Worm (Caenorhabditis elegans) whole organism, mixed stage, embryonic: ENCODE measurements around the gene ets-9.

Experiments
- M03D4.4 ChIP-seq: sonication (generic microtip); optimal IDR thresholded peaks from 2 replicates; lab custom pipeline; 2017; ENCODE audit warnings: mild to moderate bottlenecking, missing genetic modification characterization, missing compliant biosample characterization
- bed-3 ChIP-seq: fragments of 200-800 bp; sonication (Bioruptor generic); optimal IDR thresholded peaks from 3 replicates; lab custom pipeline; 2018; ENCODE audit warnings: mild to moderate bottlenecking, missing genetic modification characterization, moderate library complexity, missing compliant biosample characterization
- blmp-1 ChIP-seq: fragments of 150-350 bp; optimal IDR thresholded peaks from 2 replicates; lab custom pipeline; 2014; ENCODE audit warnings: missing biosample characterization, missing genetic modification characterization
- ceh-43 ChIP-seq: fragments of 200-800 bp; sonication (Bioruptor generic); optimal IDR thresholded peaks from 2 replicates; lab custom pipeline; 2018; ENCODE audit warnings: mild to moderate bottlenecking, missing genetic modification characterization, moderate library complexity, missing compliant biosample characterization
- ceh-83 ChIP-seq: fragments of 200-800 bp; sonication (Bioruptor generic); optimal IDR thresholded peaks from 2 replicates; lab custom pipeline; 2018; ENCODE audit warnings: mild to moderate bottlenecking, missing genetic modification characterization, missing compliant biosample characterization
- ces-1 ChIP-seq: fragments of 150-350 bp; optimal IDR thresholded peaks from 2 replicates; lab custom pipeline; 2014; ENCODE audit warnings: missing biosample characterization, missing genetic modification reagents, missing genetic modification characterization
- cnd-1 ChIP-seq: fragments of 200-800 bp; sonication (Bioruptor generic); optimal IDR thresholded peaks from 2 replicates; lab custom pipeline; 2018; ENCODE audit warnings: mild to moderate bottlenecking, missing genetic modification characterization, missing compliant biosample characterization
- drap-1 ChIP-seq: fragments of 200-800 bp; sonication (Bioruptor generic); optimal IDR thresholded peaks from 3 replicates; lab custom pipeline; 2018; ENCODE audit warnings: mild to moderate bottlenecking, missing genetic modification characterization, missing compliant biosample characterization
- elt-1 ChIP-seq: sonication (generic microtip); optimal IDR thresholded peaks from 2 replicates; lab custom pipeline; 2017; ENCODE audit warnings: missing genetic modification characterization, mild to moderate bottlenecking, missing compliant biosample characterization, antibody characterized with exemption, moderate library complexity, borderline replicate concordance; ENCODE audit not compliant: insufficient read depth
- elt-3 ChIP-seq: fragments of 150-350 bp; optimal IDR thresholded peaks from 2 replicates; lab custom pipeline; 2014; ENCODE audit warnings: missing biosample characterization, missing genetic modification characterization
- ham-2 ChIP-seq: fragments of 200-800 bp; sonication (Bioruptor generic); optimal IDR thresholded peaks from 2 replicates; lab custom pipeline; 2018; ENCODE audit warnings: mild to moderate bottlenecking, missing genetic modification characterization, missing compliant biosample characterization
- hlh-1 ChIP-seq: fragments of 150-350 bp; optimal IDR thresholded peaks from 2 replicates; lab custom pipeline; 2014; ENCODE audit warnings: missing biosample characterization, missing genetic modification reagents, missing genetic modification characterization
- lin-13 ChIP-seq: fragments of 150-350 bp; optimal IDR thresholded peaks from 2 replicates; lab custom pipeline; 2014; ENCODE audit warnings: missing biosample characterization, missing genetic modification characterization
- lsy-2 ChIP-seq: fragments of 150-350 bp; optimal IDR thresholded peaks from 2 replicates; lab custom pipeline; 2014; ENCODE audit warnings: missing biosample characterization, missing genetic modification characterization
- mab-5 ChIP-seq: fragments of 150-350 bp; optimal IDR thresholded peaks from 2 replicates; lab custom pipeline; 2014; ENCODE audit warnings: missing biosample characterization, missing genetic modification characterization
- mls-2 ChIP-seq: sonication (generic microtip); optimal IDR thresholded peaks from 2 replicates; lab custom pipeline; 2016; ENCODE audit warnings: mild to moderate bottlenecking, missing genetic modification characterization, moderate library complexity, missing compliant biosample characterization
- nhr-12 ChIP-seq: fragments of 150-350 bp; optimal IDR thresholded peaks from 2 replicates; lab custom pipeline; 2014; ENCODE audit warnings: missing biosample characterization, missing genetic modification characterization
- nhr-2 ChIP-seq: fragments of 150-350 bp; optimal IDR thresholded peaks from 2 replicates; lab custom pipeline; 2014; ENCODE audit warnings: missing biosample characterization, missing genetic modification characterization
- nhr-237 ChIP-seq: fragments of 150-350 bp; optimal IDR thresholded peaks from 2 replicates; lab custom pipeline; 2014; ENCODE audit warnings: missing biosample characterization, missing genetic modification characterization
- nhr-28 ChIP-seq: fragments of 150-350 bp; optimal IDR thresholded peaks from 2 replicates; lab custom pipeline; 2014; ENCODE audit warnings: missing biosample characterization, missing genetic modification characterization
- nhr-76 ChIP-seq: sonication (generic microtip); optimal IDR thresholded peaks from 2 replicates; lab custom pipeline; 2017; ENCODE audit warnings: missing biosample characterization, missing genetic modification characterization
- sem-2 ChIP-seq: fragments of 200-800 bp; sonication (Bioruptor generic); optimal IDR thresholded peaks from 2 replicates; lab custom pipeline; 2018; ENCODE audit warnings: mild to moderate bottlenecking, missing genetic modification characterization, missing compliant biosample characterization
- snpc-4 ChIP-seq: fragments of 150-350 bp; optimal IDR thresholded peaks from 2 replicates; lab custom pipeline; 2014; ENCODE audit warnings: missing biosample characterization, missing genetic modification characterization
- sptf-1 ChIP-seq: sonication (generic microtip); optimal IDR thresholded peaks from 2 replicates; lab custom pipeline; 2017; ENCODE audit warnings: mild to moderate bottlenecking, missing genetic modification characterization, moderate library complexity, missing compliant biosample characterization
- tbx-8 ChIP-seq: fragments of 200-800 bp; sonication (Bioruptor generic); optimal IDR thresholded peaks from 2 replicates; lab custom pipeline; 2018; ENCODE audit warnings: mild to moderate bottlenecking, missing genetic modification characterization, moderate library complexity, missing compliant biosample characterization
- unc-120 ChIP-seq: sonication (generic microtip); optimal IDR thresholded peaks from 2 replicates; lab custom pipeline; 2017; ENCODE audit warnings: missing genetic modification characterization, missing compliant biosample characterization; ENCODE audit not compliant: poor library complexity, severe bottlenecking
- unc-39 ChIP-seq: fragments of 150-350 bp; optimal IDR thresholded peaks from 2 replicates; lab custom pipeline; 2014; ENCODE audit warnings: missing biosample characterization, missing genetic modification characterization
- unc-62 ChIP-seq: fragments of 150-350 bp; optimal IDR thresholded peaks from 2 replicates; lab custom pipeline; 2014; ENCODE audit warnings: missing biosample characterization, missing genetic modification reagents, missing genetic modification characterization
- zip-8 ChIP-seq: fragments of 150-350 bp; optimal IDR thresholded peaks from 2 replicates; lab custom pipeline; 2014; ENCODE audit warnings: missing biosample characterization, missing genetic modification characterization
- ztf-11 ChIP-seq: fragments of 150-350 bp; optimal IDR thresholded peaks from 2 replicates; lab custom pipeline; 2014; ENCODE audit warnings: missing biosample characterization, missing genetic modification characterization

ets-9 gene

DNA sequence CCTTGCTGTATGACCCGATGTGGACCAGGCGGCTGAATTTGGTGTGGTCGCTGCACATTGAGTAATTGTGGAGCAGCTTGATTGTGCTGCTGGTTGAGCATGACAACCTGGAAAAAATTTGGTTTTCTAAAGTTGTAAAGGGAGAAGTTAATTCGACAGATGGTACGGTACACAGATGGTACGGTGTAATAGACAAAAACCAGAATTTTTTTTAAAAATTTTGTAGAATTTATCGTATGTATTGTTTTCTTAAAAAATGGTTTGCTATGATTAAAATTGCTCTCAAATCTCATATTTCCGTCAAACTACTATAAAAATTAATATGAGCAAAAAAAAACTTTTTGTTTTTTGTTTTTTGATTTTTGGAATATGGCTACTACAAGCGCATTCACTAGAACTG is 27.4 kb downstream of the ets-9 start, which contains the start of gene pqn-15:
Gene pqn-15 (minus strand): TSS at position 101 of the 400 bp plus-strand sequence.
- no peak for TF ChIP-seq ceh-43 (GFP tag; lab: Kevin White, UChicago)
- no peak for TF ChIP-seq ztf-11 (tag; lab: Kevin White, UChicago)
- no peak for TF ChIP-seq nhr-76 (tag; lab: Kevin White, UChicago)
- TF ChIP-seq cnd-1, result no peak
- TF ChIP-seq mab-5 (tag; lab: Kevin White, UChicago), result no peak
- TF ChIP-seq unc-62, result no peak
- TF ChIP-seq tbx-8 (GFP tag; lab: Kevin White, UChicago), result no peak
- no peak for TF ChIP-seq lin-13 (tag; lab: Kevin White, UChicago)
- TF ChIP-seq unc-120, result no peak
- TF ChIP-seq zip-8 (tag; lab: Kevin White, UChicago), result no peak
- no peak for TF ChIP-seq nhr-12 (tag; lab: Kevin White, UChicago)
- TF ChIP-seq nhr-28 (tag; lab: Kevin White, UChicago), result no peak
- TF ChIP-seq elt-1 (tag; lab: Kevin White, UChicago), result no peak
- TF ChIP-seq drap-1, result no peak
- no peak for TF ChIP-seq snpc-4 (tag; lab: Kevin White, UChicago)
- TF ChIP-seq, all 35 proteins: peak for 0

DNA sequence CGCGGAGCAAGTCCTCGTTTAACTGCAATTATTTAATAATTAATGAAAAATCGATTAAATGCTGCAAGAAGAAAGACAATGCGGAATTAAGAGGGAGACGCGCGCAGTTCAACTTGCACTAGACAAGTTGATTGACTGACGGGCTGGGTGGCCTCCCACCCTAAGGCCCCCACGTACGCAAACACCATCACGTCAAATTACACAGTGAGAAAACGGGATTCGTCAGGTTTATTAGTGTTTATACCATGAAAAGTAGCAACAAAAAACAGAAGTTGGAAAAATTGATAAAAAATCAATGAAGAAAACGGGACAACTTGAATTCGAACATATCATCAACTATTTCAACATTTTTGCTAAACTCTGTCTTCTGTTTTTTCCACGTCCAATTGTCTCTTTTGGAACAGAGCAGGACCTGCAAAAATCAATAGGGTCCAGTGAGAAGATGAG is 28.1 kb downstream of the ets-9 start:
- TF ChIP-seq hlh-1 (no peak), sptf-1 (tag; lab: Kevin White, UChicago) (peak; percentile 19), elt-3 (tag; lab: Kevin White, UChicago) (no peak), bed-3 (GFP tag; lab: Kevin White, UChicago) (no peak), nhr-76 (tag; lab: Kevin White, UChicago) (no peak), mls-2 (tag; lab: Kevin White, UChicago) (peak; percentile 78), mab-5 (tag; lab: Kevin White, UChicago) (no peak), unc-120 (peak; percentile 14), drap-1 (no peak), unc-62 (no peak), unc-39 (no peak), M03D4.4 (no peak), ceh-43 (GFP tag; lab: Kevin White, UChicago) (peak; percentile 69), ces-1 (GFP tag; lab: Kevin White, UChicago) (peak; percentile 51), lin-13 (tag; lab: Kevin White, UChicago) (peak; percentile 28), zip-8 (tag; lab: Kevin White, UChicago) (no peak), blmp-1 (no peak), cnd-1 (peak; percentile 10), ztf-11 (tag; lab: Kevin White, UChicago) (no peak)

DNA sequence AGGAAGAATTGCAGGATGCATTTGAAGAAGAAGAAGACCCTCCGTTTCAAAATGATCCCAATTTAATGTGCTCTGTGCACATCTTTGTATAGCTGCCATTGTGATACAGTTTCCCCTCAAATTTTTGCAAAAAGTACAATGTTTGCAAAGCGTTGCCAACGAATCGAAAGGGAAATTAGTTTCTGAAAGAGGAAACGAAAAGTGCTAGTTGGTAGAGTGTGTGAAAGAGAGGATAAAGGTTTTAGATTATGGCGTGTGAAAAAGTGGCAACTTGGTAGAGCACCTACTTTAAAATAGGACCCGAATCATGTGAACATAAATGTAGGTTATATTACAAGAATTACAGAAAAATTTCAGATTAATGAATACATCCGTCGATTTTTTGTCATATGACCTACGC is 32.2 kb downstream of the ets-9 start, which contains the start of gene C52B9.8:
Gene C52B9.8 (minus strand): TSS at position 101 of the 400 bp plus-strand sequence.
- TF ChIP-seq elt-3 (tag; lab: Kevin White, UChicago) (no peak), ceh-83 (GFP tag; lab: Kevin White, UChicago) (no peak)

DNA sequence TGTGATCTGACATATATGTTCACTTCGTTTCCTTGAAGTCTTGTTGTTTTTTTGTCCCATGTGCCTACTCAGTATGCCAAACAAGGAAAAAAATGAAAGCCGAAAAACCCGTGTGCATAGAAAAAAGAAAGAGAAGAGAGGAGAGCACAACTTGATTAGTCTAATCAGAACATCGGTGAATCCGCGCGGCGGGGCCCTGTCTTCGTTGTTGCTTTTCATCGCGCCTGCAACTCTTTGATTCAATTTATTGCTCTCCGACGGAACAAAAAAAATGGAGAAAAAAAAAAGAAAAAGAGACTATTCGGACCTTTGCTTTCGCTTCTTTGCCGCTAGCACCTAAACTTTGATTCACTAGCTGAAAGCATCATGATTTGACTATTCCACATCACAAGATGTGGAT is 35.4 kb downstream of the ets-9 start:
- no peak for TF ChIP-seq drap-1
- TF ChIP-seq bed-3 (GFP tag; lab: Kevin White, UChicago), result no peak
- peak; percentile 82 for TF ChIP-seq ces-1 (GFP tag; lab: Kevin White, UChicago)

DNA sequence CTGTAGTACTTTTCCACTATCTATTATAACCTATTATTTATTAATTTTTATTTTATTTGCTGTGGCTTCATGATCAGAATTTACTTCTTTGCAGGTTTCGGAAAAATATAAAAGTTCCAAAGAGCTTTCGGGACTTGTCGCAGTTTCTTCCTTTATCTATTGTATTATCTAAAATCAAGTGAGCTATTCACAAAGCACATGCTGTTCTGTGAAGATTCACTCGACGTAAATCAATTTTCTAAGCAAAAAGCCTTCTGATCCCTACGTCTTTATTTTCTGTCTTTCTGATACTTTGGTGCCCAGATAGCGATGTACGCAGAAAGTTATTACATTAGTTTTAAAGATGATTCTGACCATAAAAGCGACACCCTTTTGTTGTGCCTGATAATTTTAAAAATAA is 37.6 kb downstream of the ets-9 start:
- TF ChIP-seq ces-1 (GFP tag; lab: Kevin White, UChicago), result peak; percentile 37
- TF ChIP-seq nhr-2 (tag; lab: Kevin White, UChicago), result no peak

DNA sequence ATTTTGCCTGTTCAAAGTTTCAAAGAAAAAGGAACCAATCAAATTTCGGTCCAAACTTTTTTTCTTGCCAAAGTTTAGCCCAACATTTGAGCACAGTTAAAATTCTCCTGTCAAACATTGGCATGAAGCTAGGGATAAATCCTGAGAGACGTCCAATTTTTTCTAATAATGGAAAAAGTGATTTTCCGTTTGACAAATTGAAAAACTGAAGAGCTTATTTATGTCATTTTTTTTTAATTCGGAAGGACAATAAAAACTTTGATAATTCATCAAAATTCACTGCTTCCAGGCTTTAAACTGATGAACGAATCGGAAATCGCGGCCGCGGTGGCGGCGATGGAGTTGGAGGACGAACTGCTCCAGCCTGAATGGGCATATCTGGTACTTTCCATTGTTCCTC is 41.1 kb downstream of the ets-9 start, which contains the start of gene dop-6:
Gene dop-6 (plus strand): TSS at position 301 of the 400 bp plus-strand sequence.
- no peak for TF ChIP-seq zip-8 (tag; lab: Kevin White, UChicago)
- TF ChIP-seq ham-2 (GFP tag; lab: Kevin White, UChicago), result no peak
- TF ChIP-seq mls-2 (tag; lab: Kevin White, UChicago), result no peak
- no peak for TF ChIP-seq mab-5 (tag; lab: Kevin White, UChicago)
- no peak for TF ChIP-seq elt-3 (tag; lab: Kevin White, UChicago)
- no peak for TF ChIP-seq cnd-1
- no peak for TF ChIP-seq lin-13 (tag; lab: Kevin White, UChicago)
- no peak for TF ChIP-seq sem-2 (GFP tag; lab: Kevin White, UChicago)
- TF ChIP-seq nhr-237 (tag; lab: Kevin White, UChicago), result no peak
- no peak for TF ChIP-seq nhr-2 (tag; lab: Kevin White, UChicago)
- no peak for TF ChIP-seq hlh-1
- no peak for TF ChIP-seq ceh-43 (GFP tag; lab: Kevin White, UChicago)
- TF ChIP-seq lsy-2 (tag; lab: Kevin White, UChicago), result no peak
- no peak for TF ChIP-seq nhr-76 (tag; lab: Kevin White, UChicago)
